Worm (Caenorhabditis elegans) whole organism, L3 larva: ENCODE measurements around the gene grl-12.

Experiments used
- ZK546.5 ChIP-seq: sonication (generic microtip); optimal IDR thresholded peaks from 2 replicates; lab custom pipeline; 2017; ENCODE audit warnings: missing biosample characterization, missing genetic modification characterization
- aly-2 ChIP-seq: fragments of 150-350 bp; optimal IDR thresholded peaks from 2 replicates; lab custom pipeline; 2014; ENCODE audit warnings: missing biosample characterization, missing genetic modification characterization
- ceh-16 ChIP-seq: sonication (generic microtip); optimal IDR thresholded peaks from 2 replicates; lab custom pipeline; 2017; ENCODE audit warnings: missing biosample characterization, missing genetic modification characterization
- ceh-28 ChIP-seq: fragments of 150-350 bp; optimal IDR thresholded peaks from 2 replicates; lab custom pipeline; 2014; ENCODE audit warnings: missing biosample characterization, missing genetic modification reagents, missing genetic modification characterization
- ceh-9 ChIP-seq: sonication (generic microtip); optimal IDR thresholded peaks from 2 replicates; lab custom pipeline; 2018; ENCODE audit warnings: missing biosample characterization, missing genetic modification characterization
- egl-5 ChIP-seq: fragments of 150-350 bp; optimal IDR thresholded peaks from 2 replicates; lab custom pipeline; 2017; ENCODE audit warnings: missing biosample characterization, missing genetic modification reagents, missing genetic modification characterization, inconsistent platforms
- elt-1 ChIP-seq: fragments of 150-350 bp; optimal IDR thresholded peaks from 2 replicates; lab custom pipeline; 2014; ENCODE audit warnings: missing biosample characterization, missing genetic modification characterization
- elt-2 ChIP-seq: sonication (generic microtip); optimal IDR thresholded peaks from 2 replicates; lab custom pipeline; 2016; ENCODE audit warnings: missing genetic modification reagents, mild to moderate bottlenecking, missing genetic modification characterization, missing compliant biosample characterization
- elt-3 ChIP-seq, 3 experiments: fragments of 150-350 bp in 1 of 3; sonication (generic microtip) in 2 of 3; optimal IDR thresholded peaks; 2 replicates in 2 of 3; 4 replicates in 1 of 3; lab custom pipeline; 2014 to 2017; ENCODE audit warnings: missing biosample characterization in 3 of 3, missing genetic modification characterization in 3 of 3
- eor-1 ChIP-seq, 2 experiments: fragments of 150-350 bp; optimal IDR thresholded peaks; 2 replicates each; lab custom pipeline; 2014 to 2018; ENCODE audit warnings: missing biosample characterization in 2 of 2, missing genetic modification characterization in 2 of 2
- fkh-10 ChIP-seq: sonication (generic microtip); optimal IDR thresholded peaks from 2 replicates; lab custom pipeline; 2017; ENCODE audit warnings: missing biosample characterization, missing genetic modification reagents, missing genetic modification characterization
- fkh-2 ChIP-seq: fragments of 150-350 bp; optimal IDR thresholded peaks from 2 replicates; lab custom pipeline; 2014; ENCODE audit warnings: missing biosample characterization, missing genetic modification reagents, missing genetic modification characterization
- fos-1 ChIP-seq: fragments of 150-350 bp; optimal IDR thresholded peaks from 2 replicates; lab custom pipeline; 2014; ENCODE audit warnings: missing biosample characterization, missing genetic modification characterization
- jun-1 ChIP-seq: fragments of 150-350 bp; optimal IDR thresholded peaks from 2 replicates; lab custom pipeline; 2014; ENCODE audit warnings: missing biosample characterization, missing genetic modification reagents, missing genetic modification characterization
- lin-15B ChIP-seq: fragments of 150-350 bp; optimal IDR thresholded peaks from 2 replicates; lab custom pipeline; 2014; ENCODE audit warnings: missing biosample characterization, missing genetic modification characterization
- lin-39 ChIP-seq: fragments of 150-350 bp; optimal IDR thresholded peaks from 2 replicates; lab custom pipeline; 2018; ENCODE audit warnings: missing biosample characterization, missing genetic modification reagents, missing genetic modification characterization
- mml-1 ChIP-seq: fragments of 150-350 bp; sonication (generic microtip); optimal IDR thresholded peaks from 3 replicates; lab custom pipeline; 2014; ENCODE audit warnings: missing biosample characterization, missing genetic modification characterization
- nfya-1 ChIP-seq: sonication (generic microtip); optimal IDR thresholded peaks from 2 replicates; lab custom pipeline; 2017; ENCODE audit warnings: missing genetic modification characterization, mild to moderate bottlenecking, missing compliant biosample characterization, antibody characterized with exemption, moderate library complexity; ENCODE audit not compliant: insufficient read depth
- nhr-11 ChIP-seq: fragments of 150-350 bp; optimal IDR thresholded peaks from 2 replicates; lab custom pipeline; 2014; ENCODE audit warnings: missing biosample characterization, missing genetic modification characterization
- nhr-23 ChIP-seq: fragments of 150-350 bp; optimal IDR thresholded peaks from 2 replicates; lab custom pipeline; 2014; ENCODE audit warnings: missing biosample characterization, missing genetic modification reagents, missing genetic modification characterization
- nhr-237 ChIP-seq: fragments of 150-350 bp; optimal IDR thresholded peaks from 2 replicates; lab custom pipeline; 2014; ENCODE audit warnings: missing biosample characterization, missing genetic modification characterization
- nhr-25 ChIP-seq: sonication (generic microtip); optimal IDR thresholded peaks from 2 replicates; lab custom pipeline; 2017; ENCODE audit warnings: missing biosample characterization, missing genetic modification characterization
- nhr-28 ChIP-seq: fragments of 150-350 bp; optimal IDR thresholded peaks from 2 replicates; lab custom pipeline; 2014; ENCODE audit warnings: missing biosample characterization, missing genetic modification characterization
- nhr-43 ChIP-seq: sonication (generic microtip); optimal IDR thresholded peaks from 2 replicates; lab custom pipeline; 2016; ENCODE audit warnings: mild to moderate bottlenecking, missing genetic modification characterization, missing compliant biosample characterization; ENCODE audit not compliant: poor library complexity, severe bottlenecking
- nhr-76 ChIP-seq: fragments of 150-350 bp; sonication (generic microtip); optimal IDR thresholded peaks from 5 replicates; lab custom pipeline; 2014; ENCODE audit warnings: missing biosample characterization, missing genetic modification characterization
- nhr-77 ChIP-seq: fragments of 150-350 bp; optimal IDR thresholded peaks from 2 replicates; lab custom pipeline; 2014; ENCODE audit warnings: missing biosample characterization, missing genetic modification characterization
- pha-4 ChIP-seq: fragments of 150-350 bp; optimal IDR thresholded peaks from 2 replicates; lab custom pipeline; 2014; ENCODE audit warnings: missing biosample characterization, missing genetic modification reagents, missing genetic modification characterization
- pqm-1 ChIP-seq: fragments of 150-350 bp; optimal IDR thresholded peaks from 2 replicates; lab custom pipeline; 2017; ENCODE audit warnings: missing biosample characterization, missing genetic modification characterization, inconsistent platforms
- sea-2 ChIP-seq: fragments of 150-350 bp; sonication (generic microtip); optimal IDR thresholded peaks from 4 replicates; lab custom pipeline; 2014; ENCODE audit warnings: missing biosample characterization, missing genetic modification reagents, missing genetic modification characterization
- skn-1 ChIP-seq: fragments of 150-350 bp; optimal IDR thresholded peaks from 2 replicates; lab custom pipeline; 2014; ENCODE audit warnings: missing biosample characterization, missing genetic modification characterization
- snpc-4 ChIP-seq: fragments of 150-350 bp; optimal IDR thresholded peaks from 2 replicates; lab custom pipeline; 2014; ENCODE audit warnings: missing biosample characterization, missing genetic modification characterization
- tbx-2 ChIP-seq: sonication (generic microtip); optimal IDR thresholded peaks from 2 replicates; lab custom pipeline; 2016; ENCODE audit warnings: mild to moderate bottlenecking, missing genetic modification characterization, missing compliant biosample characterization
- unc-39 ChIP-seq: sonication (generic microtip); optimal IDR thresholded peaks from 4 replicates; lab custom pipeline; 2017; ENCODE audit warnings: missing biosample characterization, missing genetic modification characterization
- unc-62 ChIP-seq: fragments of 150-350 bp; sonication (generic microtip); optimal IDR thresholded peaks from 4 replicates; lab custom pipeline; 2014; ENCODE audit warnings: missing biosample characterization, missing genetic modification reagents, missing genetic modification characterization
- ztf-11 ChIP-seq: fragments of 150-350 bp; optimal IDR thresholded peaks from 2 replicates; lab custom pipeline; 2014; ENCODE audit warnings: missing biosample characterization, missing genetic modification characterization

The grl-12 gene

ce11 chrV:8661241-8661954 is 24.6 kb upstream of the grl-12 start:
- TF ChIP-seq ztf-11 (tag; lab: Kevin White, UChicago) (no peak), tbx-2 (tag; lab: Kevin White, UChicago) (no peak), nhr-77 (no peak), nhr-237 (tag; lab: Kevin White, UChicago) (no peak), nhr-23 (tag; lab: Kevin White, UChicago) (peak; percentile 23), nhr-28 (tag; lab: Kevin White, UChicago) (no peak), nhr-25 (tag; lab: Kevin White, UChicago) (peak; percentile 72), pha-4 (peak; percentile 63), ceh-28 (no peak), lin-15B (tag; lab: Kevin White, UChicago) (no peak), nhr-11 (tag; lab: Kevin White, UChicago) (no peak), elt-3 (tag; optimal IDR thresholded peaks at IDR 0.05; lab: Kevin White, UChicago) (no peak), jun-1 (tag; lab: Kevin White, UChicago) (peak; percentile 55), skn-1 (tag; lab: Kevin White, UChicago) (no peak), elt-2 (tag; lab: Kevin White, UChicago) (peak; percentile 99), nhr-43 (tag; lab: Kevin White, UChicago) (peak; percentile 55), pqm-1 (tag; lab: Kevin White, UChicago) (peak; percentile 95), nfya-1 (no peak), fkh-2 (tag; lab: Kevin White, UChicago) (no peak), eor-1 (tag; optimal IDR thresholded peaks at IDR 0.05; lab: Kevin White, UChicago) (no peak), fkh-10 (GFP tag; lab: Kevin White, UChicago) (no peak), mml-1 (tag; lab: Kevin White, UChicago) (peak; percentile 7), aly-2 (tag; lab: Kevin White, UChicago) (no peak), snpc-4 (tag; lab: Kevin White, UChicago) (no peak), unc-39 (tag; lab: Kevin White, UChicago) (no peak), nhr-76 (tag; lab: Kevin White, UChicago) (no peak)

- TF ChIP-seq pqm-1 (tag; lab: Kevin White, UChicago) (no peak), eor-1 (tag; optimal IDR thresholded peaks at IDR 0.05; lab: Kevin White, UChicago) (no peak), pha-4 (no peak), unc-39 (tag; lab: Kevin White, UChicago) (no peak), lin-39 (tag; lab: Kevin White, UChicago) (no peak), ZK546.5 (tag; lab: Kevin White, UChicago) (no peak), ceh-9 (tag; lab: Kevin White, UChicago) (no peak), nhr-25 (tag; lab: Kevin White, UChicago) (peak; percentile 52), sea-2 (no peak), nhr-77 (no peak), ceh-16 (tag; lab: Kevin White, UChicago) (no peak), nhr-23 (tag; lab: Kevin White, UChicago) (peak; percentile 40), nhr-28 (tag; lab: Kevin White, UChicago) (no peak), nhr-43 (tag; lab: Kevin White, UChicago) (peak; percentile 60), unc-62 (no peak), fkh-2 (tag; lab: Kevin White, UChicago) (no peak), snpc-4 (tag; lab: Kevin White, UChicago) (no peak), nhr-11 (tag; lab: Kevin White, UChicago) (no peak), elt-1 (tag; lab: Kevin White, UChicago) (peak; percentile 61)
Observed at ce11 chrV:8660475-8660874, 23.7 kb upstream of the grl-12 start.

- TF ChIP-seq egl-5 (tag; lab: Kevin White, UChicago), result peak; percentile 51
- TF ChIP-seq elt-1 (tag; lab: Kevin White, UChicago), result no peak
- TF ChIP-seq fos-1 (tag; lab: Kevin White, UChicago), result no peak
- peak; percentile 24 for TF ChIP-seq unc-62
- peak; percentile 48 for TF ChIP-seq nhr-43 (tag; lab: Kevin White, UChicago)
- TF ChIP-seq pha-4, result peak; percentile 73
- peak; percentile 45 for TF ChIP-seq lin-39 (tag; lab: Kevin White, UChicago)
- TF ChIP-seq nfya-1, result peak; percentile 6
- peak; percentile 25 for TF ChIP-seq nhr-23 (tag; lab: Kevin White, UChicago)
- TF ChIP-seq fkh-10 (GFP tag; lab: Kevin White, UChicago), result no peak
Observed at ce11 chrV:8658577-8659362, 22.0 kb upstream of the grl-12 start.
